Worm (Caenorhabditis elegans): ENCODE data around the gene srlf-34.

DNA sequence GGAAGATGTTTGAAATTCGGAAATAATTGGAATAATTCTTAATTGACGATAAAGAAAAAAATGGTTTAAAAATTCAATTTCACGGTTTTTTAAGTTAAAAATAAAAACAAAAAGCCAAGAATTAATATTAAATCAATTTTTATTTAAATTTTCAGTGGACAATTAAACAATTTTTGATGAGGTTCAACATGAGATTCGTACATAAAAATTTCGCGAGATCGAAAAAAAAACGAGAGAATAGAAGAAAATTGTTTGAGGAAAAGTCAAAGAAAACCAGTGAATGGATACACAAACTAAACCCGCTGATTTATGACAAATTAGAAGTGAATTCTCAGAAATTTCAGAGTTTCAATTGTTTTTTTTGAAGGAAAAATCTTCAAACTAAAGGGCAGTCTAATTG, 42.0 kb upstream of the srlf-34 start, which contains the start of gene F54B3.2:
- TF ChIP-seq snpc-4 (tag; optimal IDR thresholded peaks at IDR 0.05) (no peak), unc-62 (GFP tag; optimal IDR thresholded peaks at IDR 0.05) (no peak), drap-1 (GFP tag; optimal IDR thresholded peaks at IDR 0.05) (no peak), nhr-76 (tag; optimal IDR thresholded peaks at IDR 0.05) (no peak), mep-1 (tag; optimal IDR thresholded peaks at IDR 0.05) (no peak), elt-3 (tag; optimal IDR thresholded peaks at IDR 0.05) (no peak), elt-1 (tag; optimal IDR thresholded peaks at IDR 0.05; ENCODE audit: borderline replicate concordance, insufficient read depth) (no peak), pha-4 (tag; optimal IDR thresholded peaks at IDR 0.05) (no peak), ztf-11 (tag; optimal IDR thresholded peaks at IDR 0.05) (no peak), unc-39 (tag; optimal IDR thresholded peaks at IDR 0.05) (no peak), nhr-12 (tag; optimal IDR thresholded peaks at IDR 0.05) (no peak), sem-2 (GFP tag; optimal IDR thresholded peaks at IDR 0.05) (no peak)
